Worm (Caenorhabditis elegans) whole organism, L4 larva: Measurements from ENCODE around the gene eif-3.F.

Source experiments
- ZK546.5 ChIP-seq, 2 experiments: sonication (generic microtip); optimal IDR thresholded peaks; 2 replicates each; lab custom pipeline; 2017; ENCODE audit warnings: missing biosample characterization in 2 of 2, missing genetic modification characterization in 2 of 2
- ama-1 ChIP-seq: fragments of 150-350 bp; optimal IDR thresholded peaks from 2 replicates; lab custom pipeline; 2014; ENCODE audit warnings: inconsistent platforms, mixed read lengths
- ceh-28 ChIP-seq: fragments of 150-350 bp; optimal IDR thresholded peaks from 2 replicates; lab custom pipeline; 2014; ENCODE audit warnings: missing biosample characterization, missing genetic modification reagents, missing genetic modification characterization
- fkh-10 ChIP-seq: fragments of 150-350 bp; optimal IDR thresholded peaks from 2 replicates; lab custom pipeline; 2014; ENCODE audit warnings: missing biosample characterization, missing genetic modification reagents, missing genetic modification characterization
- hmg-1.1 ChIP-seq: fragments of 200-800 bp; sonication (Bioruptor generic); IDR thresholded peaks from 2 replicates; pipeline ENCODE4 v1.3.6; 2022; ENCODE audit warnings: missing genetic modification reagents, missing genetic modification characterization, missing compliant biosample characterization
- jun-1 ChIP-seq: fragments of 150-350 bp; optimal IDR thresholded peaks from 2 replicates; lab custom pipeline; 2014; ENCODE audit warnings: missing biosample characterization, missing genetic modification reagents, missing genetic modification characterization
- mxl-2 ChIP-seq: fragments of 200-800 bp; sonication (Bioruptor generic); conservative IDR thresholded peaks from 2 replicates; pipeline ENCODE4 v1.3.6; 2022; ENCODE audit warnings: missing genetic modification reagents, missing genetic modification characterization, missing compliant biosample characterization
- skn-1 ChIP-seq: fragments of 150-350 bp; optimal IDR thresholded peaks from 2 replicates; lab custom pipeline; 2014; ENCODE audit warnings: missing biosample characterization, missing genetic modification characterization
- spr-1 ChIP-seq: sonication (generic microtip); optimal IDR thresholded peaks from 2 replicates; lab custom pipeline; 2016; ENCODE audit warnings: mild to moderate bottlenecking, missing genetic modification characterization, missing compliant biosample characterization
- zag-1 ChIP-seq: fragments of 150-350 bp; optimal IDR thresholded peaks from 2 replicates; lab custom pipeline; 2014; ENCODE audit warnings: missing biosample characterization, missing genetic modification characterization

- no peak for TF ChIP-seq fkh-10 (GFP tag; lab: Kevin White, UChicago)
- no peak for TF ChIP-seq jun-1 (tag; lab: Kevin White, UChicago)
- TF ChIP-seq skn-1 (tag; lab: Kevin White, UChicago): no peak
- TF ChIP-seq mxl-2 (GFP tag; lab: Robert Waterston, UW): no peak
- TF ChIP-seq ZK546.5 (tag; optimal IDR thresholded peaks at IDR 0.05; lab: Kevin White, UChicago): no peak
- no peak for TF ChIP-seq hmg-1.1 (GFP tag; lab: Robert Waterston, UW)
- no peak for TF ChIP-seq zag-1 (tag; lab: Kevin White, UChicago)
- no peak for TF ChIP-seq ceh-28 (tag; lab: Kevin White, UChicago)
- TF ChIP-seq spr-1 (tag; lab: Kevin White, UChicago): no peak
- no peak for TF ChIP-seq ama-1 (lab: Kevin White, UChicago)
Measured at ce11 chrII:9310794-9311193, 20.6 kb upstream of the eif-3.F start.
